Fruit fly (Drosophila melanogaster) whole organism, prepupa: ENCODE data around the gene JMJD4.

Experiments used
- Blimp-1 ChIP-seq: fragments of 200-800 bp; sonication (Bioruptor generic); optimal IDR thresholded peaks from 3 replicates; lab custom pipeline; 2017; ENCODE audit warnings: missing biosample characterization, missing genetic modification characterization, mild to moderate bottlenecking, moderate library complexity, missing genetic modification reagents
- CG10669 ChIP-seq: fragments of 200-800 bp; sonication (Bioruptor generic); optimal IDR thresholded peaks from 3 replicates; lab custom pipeline; 2018; ENCODE audit warnings: missing biosample characterization, mild to moderate bottlenecking, missing genetic modification characterization, moderate library complexity
- CG11294 ChIP-seq: fragments of 200-800 bp; sonication (Bioruptor generic); IDR thresholded peaks from 2 replicates; pipeline ENCODE4 v1.3.6; 2022; ENCODE audit warnings: missing biosample characterization, missing genetic modification characterization
- CG11902 ChIP-seq: fragments of 200-800 bp; sonication (Bioruptor generic); optimal IDR thresholded peaks from 3 replicates; lab custom pipeline; 2016; ENCODE audit warnings: missing biosample characterization, missing genetic modification characterization
- CG15336 ChIP-seq: fragments of 200-800 bp; sonication (Bioruptor generic); IDR thresholded peaks from 2 replicates; pipeline ENCODE4 v1.3.6; 2022; ENCODE audit warnings: missing biosample characterization, missing genetic modification characterization
- CG1621 ChIP-seq: fragments of 200-800 bp; sonication (Bioruptor generic); optimal IDR thresholded peaks from 3 replicates; lab custom pipeline; 2018; ENCODE audit warnings: missing biosample characterization, mild to moderate bottlenecking, missing genetic modification characterization
- CG16779 ChIP-seq: fragments of 200-800 bp; sonication (Bioruptor generic); optimal IDR thresholded peaks from 3 replicates; lab custom pipeline; 2017; ENCODE audit warnings: missing biosample characterization, mild to moderate bottlenecking, missing genetic modification characterization
- CG3032 ChIP-seq: fragments of 200-800 bp; optimal IDR thresholded peaks from 2 replicates; lab custom pipeline; 2019; ENCODE audit warnings: missing biosample characterization, mild to moderate bottlenecking, missing genetic modification characterization, moderate library complexity
- CG31627 ChIP-seq: fragments of 200-800 bp; sonication (Bioruptor generic); optimal IDR thresholded peaks from 3 replicates; lab custom pipeline; 2016; ENCODE audit warnings: missing biosample characterization, missing genetic modification characterization
- CG32006 ChIP-seq: fragments of 200-800 bp; sonication (Bioruptor generic); optimal IDR thresholded peaks from 3 replicates; lab custom pipeline; 2017; ENCODE audit warnings: missing biosample characterization, mild to moderate bottlenecking, missing genetic modification characterization
- CG34406 ChIP-seq: fragments of 200-800 bp; sonication (Bioruptor generic); optimal IDR thresholded peaks from 3 replicates; lab custom pipeline; 2016; ENCODE audit warnings: missing biosample characterization, missing genetic modification characterization
- CG6163 ChIP-seq: fragments of 200-800 bp; sonication (Bioruptor generic); IDR thresholded peaks from 3 replicates; pipeline ENCODE4 v1.3.6; 2022; ENCODE audit warnings: missing biosample characterization, missing genetic modification characterization
- CG6276 ChIP-seq: fragments of 200-800 bp; sonication (Bioruptor generic); optimal IDR thresholded peaks from 2 replicates; lab custom pipeline; 2017; ENCODE audit warnings: missing biosample characterization, mild to moderate bottlenecking, missing genetic modification characterization
- CG6808 ChIP-seq: fragments of 200-800 bp; sonication (Bioruptor generic); optimal IDR thresholded peaks from 3 replicates; lab custom pipeline; 2017; ENCODE audit warnings: missing biosample characterization, missing genetic modification characterization, mild to moderate bottlenecking, moderate library complexity, missing genetic modification reagents
- CG8319 ChIP-seq: fragments of 200-800 bp; sonication (Bioruptor generic); optimal IDR thresholded peaks from 3 replicates; lab custom pipeline; 2016; ENCODE audit warnings: missing biosample characterization, missing genetic modification characterization
- CG8632 ChIP-seq: fragments of 200-800 bp; sonication (Bioruptor generic); optimal IDR thresholded peaks from 3 replicates; lab custom pipeline; 2016; ENCODE audit warnings: missing biosample characterization, missing genetic modification characterization
- CG9139 ChIP-seq: fragments of 200-800 bp; sonication (Bioruptor generic); optimal IDR thresholded peaks from 3 replicates; lab custom pipeline; 2017; ENCODE audit warnings: missing biosample characterization, mild to moderate bottlenecking, missing genetic modification characterization
- Eip75B ChIP-seq: fragments of 200-800 bp; sonication (Bioruptor generic); optimal IDR thresholded peaks from 3 replicates; lab custom pipeline; 2016; ENCODE audit warnings: missing biosample characterization, missing genetic modification characterization
- Eip78C ChIP-seq: fragments of 200-800 bp; sonication (Bioruptor generic); peaks from one replicate; lab custom pipeline; 2016; ENCODE audit warnings: missing biosample characterization, missing genetic modification characterization
- Eip93F ChIP-seq: fragments of 200-800 bp; sonication (Bioruptor generic); optimal IDR thresholded peaks from 2 replicates; lab custom pipeline; 2016; ENCODE audit warnings: missing biosample characterization, mild to moderate bottlenecking, missing genetic modification characterization
- Ets21C ChIP-seq: fragments of 200-800 bp; sonication (Bioruptor generic); optimal IDR thresholded peaks from 3 replicates; lab custom pipeline; 2016; ENCODE audit warnings: missing biosample characterization, missing genetic modification characterization
- Ets96B ChIP-seq: fragments of 200-800 bp; optimal IDR thresholded peaks from 2 replicates; lab custom pipeline; 2019; ENCODE audit warnings: missing biosample characterization, mild to moderate bottlenecking, missing genetic modification characterization, moderate library complexity
- Gug ChIP-seq: fragments of 200-800 bp; sonication (Bioruptor generic); IDR thresholded peaks from 2 replicates; pipeline ENCODE4 v1.3.6; 2022; ENCODE audit warnings: missing biosample characterization, missing genetic modification characterization
- Hr4 ChIP-seq: fragments of 200-800 bp; sonication (Bioruptor generic); optimal IDR thresholded peaks from 3 replicates; lab custom pipeline; 2016; ENCODE audit warnings: missing biosample characterization, missing genetic modification characterization
- Lpt ChIP-seq: fragments of 200-800 bp; sonication (Bioruptor generic); optimal IDR thresholded peaks from 3 replicates; lab custom pipeline; 2016; ENCODE audit warnings: missing biosample characterization, missing genetic modification characterization
- Met ChIP-seq: fragments of 200-800 bp; sonication (Bioruptor generic); optimal IDR thresholded peaks from 3 replicates; lab custom pipeline; 2016; ENCODE audit warnings: missing biosample characterization, missing genetic modification characterization
- Smox ChIP-seq: fragments of 200-800 bp; sonication (Bioruptor generic); optimal IDR thresholded peaks from 3 replicates; lab custom pipeline; 2016; ENCODE audit warnings: missing biosample characterization, missing genetic modification characterization
- Sox102F ChIP-seq: fragments of 200-800 bp; sonication (Bioruptor generic); optimal IDR thresholded peaks from 2 replicates; lab custom pipeline; 2016; ENCODE audit warnings: missing biosample characterization, mild to moderate bottlenecking, missing genetic modification characterization
- Sox14 ChIP-seq: fragments of 200-800 bp; sonication (Bioruptor generic); optimal IDR thresholded peaks from 3 replicates; lab custom pipeline; 2016; ENCODE audit warnings: missing biosample characterization, missing genetic modification characterization
- Sox15 ChIP-seq: fragments of 200-800 bp; sonication (Bioruptor generic); optimal IDR thresholded peaks from 3 replicates; lab custom pipeline; 2016; ENCODE audit warnings: missing biosample characterization, missing genetic modification characterization
- achi ChIP-seq: fragments of 200-800 bp; sonication (Bioruptor generic); optimal IDR thresholded peaks from 3 replicates; lab custom pipeline; 2016; ENCODE audit warnings: missing biosample characterization, missing genetic modification characterization
- cyc ChIP-seq: fragments of 200-800 bp; sonication (Bioruptor generic); optimal IDR thresholded peaks from 3 replicates; lab custom pipeline; 2016; ENCODE audit warnings: missing biosample characterization, missing genetic modification characterization
- dac ChIP-seq: fragments of 200-800 bp; sonication (Bioruptor generic); optimal IDR thresholded peaks from 2 replicates; lab custom pipeline; 2017; ENCODE audit warnings: missing biosample characterization, mild to moderate bottlenecking, missing genetic modification characterization
- dsx ChIP-seq: fragments of 200-800 bp; optimal IDR thresholded peaks from 3 replicates; lab custom pipeline; 2019; ENCODE audit warnings: missing biosample characterization, mild to moderate bottlenecking, missing genetic modification characterization, moderate library complexity; ENCODE audit not compliant: poor library complexity, severe bottlenecking
- eg ChIP-seq: fragments of 200-800 bp; sonication (Bioruptor generic); IDR thresholded peaks from 3 replicates; pipeline ENCODE4 v1.3.6; 2022; ENCODE audit warnings: missing biosample characterization, missing genetic modification characterization
- esn ChIP-seq: fragments of 200-800 bp; sonication (Bioruptor generic); optimal IDR thresholded peaks from 2 replicates; lab custom pipeline; 2016; ENCODE audit warnings: missing biosample characterization, mild to moderate bottlenecking, missing genetic modification characterization, moderate library complexity
- fd59A ChIP-seq: fragments of 200-800 bp; sonication (Bioruptor generic); optimal IDR thresholded peaks from 2 replicates; lab custom pipeline; 2017; ENCODE audit warnings: missing biosample characterization, mild to moderate bottlenecking, missing genetic modification characterization, missing genetic modification reagents
- fd85E ChIP-seq: fragments of 200-800 bp; sonication (Bioruptor generic); optimal IDR thresholded peaks from 3 replicates; lab custom pipeline; 2016; ENCODE audit warnings: missing biosample characterization, missing genetic modification characterization
- fkh ChIP-seq: fragments of 200-800 bp; sonication (Bioruptor generic); optimal IDR thresholded peaks from 3 replicates; lab custom pipeline; 2017; ENCODE audit warnings: missing biosample characterization, mild to moderate bottlenecking, missing genetic modification characterization, moderate library complexity
- lz ChIP-seq: fragments of 200-800 bp; sonication (Bioruptor generic); optimal IDR thresholded peaks from 3 replicates; lab custom pipeline; 2016; ENCODE audit warnings: missing biosample characterization, missing genetic modification characterization
- salr ChIP-seq, 2 experiments: fragments of 200-800 bp; sonication (Bioruptor generic); optimal IDR thresholded peaks; 3 replicates each; lab custom pipeline; 2016 to 2018; ENCODE audit warnings: missing biosample characterization in 2 of 2, missing genetic modification characterization in 2 of 2, mild to moderate bottlenecking in 1 of 2
- spab ChIP-seq: fragments of 200-800 bp; sonication (Bioruptor generic); optimal IDR thresholded peaks from 2 replicates; lab custom pipeline; 2017; ENCODE audit warnings: missing biosample characterization, mild to moderate bottlenecking, missing genetic modification characterization, missing genetic modification reagents
- ss ChIP-seq, 2 experiments: fragments of 200-800 bp; sonication (Bioruptor generic); optimal IDR thresholded peaks; 2 replicates in 1 of 2; 3 replicates in 1 of 2; lab custom pipeline; 2017 to 2018; ENCODE audit warnings: mild to moderate bottlenecking in 2 of 2, missing biosample characterization in 2 of 2, missing genetic modification characterization in 2 of 2, moderate library complexity in 1 of 2
- svp ChIP-seq: fragments of 200-800 bp; sonication (Bioruptor generic); peaks from one replicate; lab custom pipeline; 2016; ENCODE audit warnings: missing biosample characterization, missing genetic modification characterization
- topi ChIP-seq: fragments of 200-800 bp; sonication (Bioruptor generic); optimal IDR thresholded peaks from 3 replicates; lab custom pipeline; 2016; ENCODE audit warnings: missing biosample characterization, missing genetic modification characterization
- vri ChIP-seq: fragments of 200-800 bp; sonication (Bioruptor generic); optimal IDR thresholded peaks from 3 replicates; lab custom pipeline; 2016; ENCODE audit warnings: missing biosample characterization, mild to moderate bottlenecking, missing genetic modification characterization

Gene JMJD4

DNA sequence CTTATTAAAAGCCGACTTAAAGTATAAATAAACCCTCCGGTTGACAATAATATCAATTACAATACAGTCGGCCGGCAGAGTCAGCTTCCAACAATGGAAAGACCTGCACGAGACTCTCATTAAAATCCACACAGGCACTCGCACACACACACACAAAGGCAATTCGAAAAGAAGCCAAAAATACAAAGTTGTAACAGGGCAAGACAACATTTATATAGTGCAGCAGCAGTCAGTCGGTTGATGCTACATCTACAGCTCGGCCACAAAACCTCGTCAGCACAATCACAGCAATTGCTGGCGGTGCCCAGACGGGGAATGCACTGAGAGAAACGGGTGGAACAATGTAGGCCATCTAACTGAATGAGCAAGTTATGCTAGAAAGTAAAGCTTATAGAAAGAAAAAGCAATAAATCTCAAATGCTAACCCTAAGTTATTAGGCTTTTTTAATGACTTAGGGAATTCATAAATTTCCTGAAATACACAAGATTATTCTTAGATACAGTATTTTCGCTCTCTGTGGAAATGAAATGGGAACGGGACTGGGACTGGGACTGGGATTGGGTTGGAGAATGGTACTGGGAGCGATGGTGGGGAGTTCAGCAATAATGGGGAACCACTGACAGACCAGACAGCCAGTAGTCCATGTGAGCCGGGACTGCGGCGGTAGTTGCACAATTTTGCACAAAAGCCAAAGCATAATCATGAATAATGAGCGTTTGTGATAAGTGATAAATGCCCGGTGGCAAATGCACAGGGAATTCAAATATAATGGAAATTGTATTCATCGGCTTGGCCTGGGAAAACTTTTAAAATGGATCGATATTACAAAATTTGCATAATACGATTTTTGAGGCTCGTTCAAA, 37.5 kb downstream of the JMJD4 start (continued):
- TF ChIP-seq eg (GFP tag; lab: Robert Waterston, UW) (peak; percentile 97), spab (GFP tag; lab: Kevin White, UChicago) (peak; percentile 96), Sox102F (GFP tag; lab: Kevin White, UChicago) (peak; percentile 95), CG9139 (GFP tag; lab: Kevin White, UChicago) (peak; percentile 93), CG34406 (GFP tag; lab: Kevin White, UChicago) (peak; percentile 94), Eip93F (GFP tag; lab: Kevin White, UChicago) (peak; percentile 81), CG32006 (GFP tag; lab: Kevin White, UChicago) (peak; percentile 96), CG3032 (tag; lab: Kevin White, UChicago) (peak; percentile 97), cyc (GFP tag; lab: Kevin White, UChicago) (peak; percentile 97), CG1621 (peak; percentile 97), Hr4 (GFP tag; lab: Kevin White, UChicago) (peak; percentile 96), CG11294 (GFP tag; lab: Robert Waterston, UW) (peak; percentile 93), salr (GFP tag; optimal IDR thresholded peaks at IDR 0.05; lab: Kevin White, UChicago) (peak; percentile 94 to 95), CG6808 (GFP tag; lab: Kevin White, UChicago) (peak; percentile 96), Gug (GFP tag; lab: Robert Waterston, UW) (peak; percentile 97), Ets21C (GFP tag; lab: Kevin White, UChicago) (peak; percentile 90), Lpt (GFP tag; lab: Kevin White, UChicago) (peak; percentile 95)

DNA sequence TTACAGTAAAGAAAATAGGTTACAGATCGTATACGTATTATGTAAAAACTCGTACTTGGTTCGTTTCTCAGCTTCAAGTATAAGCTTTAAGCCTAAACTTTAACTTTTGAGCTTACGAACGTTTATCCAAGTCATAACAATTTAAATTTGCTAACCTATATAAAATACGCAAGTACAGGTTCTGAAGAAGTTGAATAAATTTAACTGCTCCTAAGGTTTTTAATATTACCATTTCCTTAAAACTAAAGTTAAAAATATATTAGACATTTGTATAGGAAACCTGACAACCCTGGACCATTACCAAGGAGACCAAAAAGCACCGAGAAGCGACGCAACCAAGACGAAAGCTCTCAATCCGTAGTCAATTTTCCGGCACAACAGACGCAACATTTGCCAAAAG, 39.4 kb downstream of the JMJD4 start, which contains the start of gene CG5758:
Gene CG5758 (plus strand): TSS at position 353 of the 400 bp plus-strand sequence.
- TF ChIP-seq eg (GFP tag; lab: Robert Waterston, UW) (peak; percentile 30; the same call in 1 of the 3 replicates), Eip75B (GFP tag; lab: Kevin White, UChicago) (peak; percentile 31), lz (peak; percentile 29), vri (GFP tag; lab: Kevin White, UChicago) (peak; percentile 25), svp (GFP tag; lab: Kevin White, UChicago) (peak; percentile 87), Sox102F (GFP tag; lab: Kevin White, UChicago) (no peak), topi (peak; percentile 34), CG6276 (GFP tag; lab: Kevin White, UChicago) (no peak), CG34406 (GFP tag; lab: Kevin White, UChicago) (no peak), spab (GFP tag; lab: Kevin White, UChicago) (no peak), dac (GFP tag; lab: Kevin White, UChicago) (no peak), Blimp-1 (GFP tag; lab: Kevin White, UChicago) (no peak), Sox14 (GFP tag; lab: Kevin White, UChicago) (peak; percentile 33), Ets96B (tag; lab: Kevin White, UChicago) (peak; percentile 6), Eip78C (GFP tag; lab: Kevin White, UChicago) (peak; percentile 82), achi (GFP tag; lab: Kevin White, UChicago) (no peak), CG6808 (GFP tag; lab: Kevin White, UChicago) (no peak), CG16779 (tag; lab: Kevin White, UChicago) (no peak), CG11902 (GFP tag; lab: Kevin White, UChicago) (no peak), Sox15 (no peak), salr (GFP tag; optimal IDR thresholded peaks at IDR 0.05; lab: Kevin White, UChicago) (no peak), fd85E (GFP tag; lab: Kevin White, UChicago) (no peak), CG15336 (GFP tag; lab: Robert Waterston, UW) (no peak), esn (GFP tag; lab: Kevin White, UChicago) (peak; percentile 50), fd59A (GFP tag; lab: Kevin White, UChicago) (no peak), CG31627 (GFP tag; lab: Kevin White, UChicago) (peak; percentile 14), Smox (GFP tag; lab: Kevin White, UChicago) (peak; percentile 50), Lpt (GFP tag; lab: Kevin White, UChicago) (no peak), CG8319 (GFP tag; lab: Kevin White, UChicago) (peak; percentile 1), fkh (GFP tag; lab: Kevin White, UChicago) (no peak), CG10669 (no peak), dsx (GFP tag; lab: Kevin White, UChicago) (no peak), CG11294 (GFP tag; lab: Robert Waterston, UW) (no peak), CG6163 (GFP tag; lab: Robert Waterston, UW) (no peak), CG3032 (tag; lab: Kevin White, UChicago) (no peak), Met (GFP tag; lab: Kevin White, UChicago) (peak; percentile 49), ss (GFP tag; optimal IDR thresholded peaks at IDR 0.05; lab: Kevin White, UChicago) (no peak), CG8632 (GFP tag; lab: Kevin White, UChicago) (no peak), CG9139 (GFP tag; lab: Kevin White, UChicago) (no peak)
